Worm (Caenorhabditis elegans): ENCODE measurements around the gene srh-18.

ce11 chrV:13299398-13299797 is 18.9 kb upstream of the srh-18 start:
- TF ChIP-seq sptf-1 (tag; optimal IDR thresholded peaks at IDR 0.05) (no peak), unc-62 (GFP tag; optimal IDR thresholded peaks at IDR 0.05) (no peak), bed-3 (GFP tag; optimal IDR thresholded peaks at IDR 0.05) (no peak), elt-1 (tag; optimal IDR thresholded peaks at IDR 0.05; ENCODE audit: borderline replicate concordance, insufficient read depth) (no peak), nhr-237 (tag; optimal IDR thresholded peaks at IDR 0.05) (no peak), elt-3 (tag; optimal IDR thresholded peaks at IDR 0.05) (no peak), ztf-11 (tag; optimal IDR thresholded peaks at IDR 0.05) (no peak), mep-1 (tag; optimal IDR thresholded peaks at IDR 0.05) (no peak), blmp-1 (tag; optimal IDR thresholded peaks at IDR 0.05) (no peak), nhr-76 (tag; optimal IDR thresholded peaks at IDR 0.05) (no peak), M03D4.4 (tag; optimal IDR thresholded peaks at IDR 0.05) (no peak), zip-8 (tag; optimal IDR thresholded peaks at IDR 0.05) (no peak), nhr-12 (tag; optimal IDR thresholded peaks at IDR 0.05) (no peak), ces-1 (GFP tag; optimal IDR thresholded peaks at IDR 0.05) (no peak)
